Worm (Caenorhabditis elegans) whole organism, L4 larva: ENCODE data around the gene F48E3.2.
A peak's percentile ranks its signal among the peaks of the same experiment; 100 is the strongest.

Experiments
- T26A8.4 ChIP-seq: fragments of 200-800 bp; sonication (Bioruptor generic); IDR thresholded peaks from 2 replicates; pipeline ENCODE4 v1.3.6; 2022; ENCODE audit warnings: missing genetic modification characterization, missing compliant biosample characterization
- Y105C5A.15 ChIP-seq: fragments of 200-800 bp; sonication (Bioruptor generic); IDR thresholded peaks from 2 replicates; pipeline ENCODE4 v1.3.6; 2022; ENCODE audit warnings: missing genetic modification characterization, missing compliant biosample characterization
- Y5F2A.4 ChIP-seq: fragments of 200-800 bp; sonication (Bioruptor generic); optimal IDR thresholded peaks from 2 replicates; lab custom pipeline; 2018; ENCODE audit warnings: mild to moderate bottlenecking, missing genetic modification characterization, missing compliant biosample characterization
- Y75B8A.6 ChIP-seq: fragments of 200-800 bp; sonication (Bioruptor generic); IDR thresholded peaks from 2 replicates; pipeline ENCODE4 v1.3.6; 2022; ENCODE audit warnings: missing genetic modification reagents, missing genetic modification characterization, missing compliant biosample characterization
- ceh-20 ChIP-seq: fragments of 200-800 bp; sonication (Bioruptor generic); IDR thresholded peaks from 2 replicates; pipeline ENCODE4 v1.3.6; 2022; ENCODE audit warnings: missing genetic modification reagents, missing genetic modification characterization, missing compliant biosample characterization
- ces-1 ChIP-seq: fragments of 150-350 bp; sonication (generic microtip); optimal IDR thresholded peaks from 4 replicates; lab custom pipeline; 2014; ENCODE audit warnings: missing biosample characterization, missing genetic modification reagents, missing genetic modification characterization
- daf-16 ChIP-seq, 3 experiments: sonication (generic microtip); optimal IDR thresholded peaks; 2 replicates each; lab custom pipeline; 2016 to 2017; ENCODE audit warnings: missing genetic modification characterization in 3 of 3, missing genetic modification reagents in 3 of 3, mild to moderate bottlenecking in 2 of 3, missing compliant biosample characterization in 2 of 3, missing biosample characterization in 1 of 3, moderate library complexity in 1 of 3
- dmd-6 ChIP-seq: fragments of 200-800 bp; sonication (Bioruptor generic); IDR thresholded peaks from 2 replicates; pipeline ENCODE4 v1.3.6; 2022; ENCODE audit warnings: missing genetic modification reagents, missing genetic modification characterization, missing compliant biosample characterization
- dmd-8 ChIP-seq: fragments of 200-800 bp; sonication (Bioruptor generic); IDR thresholded peaks from 2 replicates; pipeline ENCODE4 v1.3.6; 2022; ENCODE audit warnings: missing genetic modification characterization, missing compliant biosample characterization
- dmd-9 ChIP-seq: fragments of 200-800 bp; sonication (Bioruptor generic); IDR thresholded peaks from 2 replicates; pipeline ENCODE4 v1.3.6; 2022; ENCODE audit warnings: missing genetic modification reagents, missing genetic modification characterization, missing compliant biosample characterization
- dpl-1 ChIP-seq: fragments of 150-350 bp; optimal IDR thresholded peaks from 2 replicates; lab custom pipeline; 2014; ENCODE audit warnings: missing biosample characterization, missing genetic modification reagents, missing genetic modification characterization
- dve-1 ChIP-seq: sonication (generic microtip); optimal IDR thresholded peaks from 2 replicates; lab custom pipeline; 2017; ENCODE audit warnings: antibody characterized with exemption, mild to moderate bottlenecking, missing genetic modification characterization, missing compliant biosample characterization; ENCODE audit not compliant: insufficient read depth
- egl-43 ChIP-seq: fragments of 200-800 bp; sonication (Bioruptor generic); IDR thresholded peaks from 2 replicates; pipeline ENCODE4 v1.3.6; 2022; ENCODE audit warnings: missing genetic modification reagents, missing genetic modification characterization, missing compliant biosample characterization
- gei-8 ChIP-seq: fragments of 200-800 bp; sonication (Bioruptor generic); optimal IDR thresholded peaks from 2 replicates; lab custom pipeline; 2018; ENCODE audit warnings: mild to moderate bottlenecking, missing genetic modification characterization, missing compliant biosample characterization
- hif-1 ChIP-seq, 2 experiments: sonication (generic microtip); optimal IDR thresholded peaks; 2 replicates each; lab custom pipeline; 2016 to 2017; ENCODE audit warnings: missing compliant biosample characterization in 2 of 2, missing genetic modification characterization in 2 of 2, missing genetic modification reagents in 2 of 2, missing genotype in 2 of 2, mild to moderate bottlenecking in 1 of 2
- hlh-11 ChIP-seq: fragments of 200-800 bp; sonication (Bioruptor generic); optimal IDR thresholded peaks from 2 replicates; lab custom pipeline; 2018; ENCODE audit warnings: mild to moderate bottlenecking, missing genetic modification characterization, missing compliant biosample characterization
- lin-1 ChIP-seq: fragments of 200-800 bp; sonication (Bioruptor generic); IDR thresholded peaks from 2 replicates; pipeline ENCODE4 v1.3.6; 2022; ENCODE audit warnings: missing genetic modification reagents, missing genetic modification characterization, missing compliant biosample characterization
- lin-38 ChIP-seq: fragments of 200-800 bp; sonication (Bioruptor generic); IDR thresholded peaks from 2 replicates; pipeline ENCODE4 v1.3.6; 2022; ENCODE audit warnings: missing genetic modification reagents, missing genetic modification characterization, missing compliant biosample characterization
- lin-39 ChIP-seq: fragments of 150-350 bp; optimal IDR thresholded peaks from 2 replicates; lab custom pipeline; 2014; ENCODE audit warnings: missing biosample characterization, missing genetic modification reagents, missing genetic modification characterization
- mdt-29 ChIP-seq: fragments of 200-800 bp; sonication (Bioruptor generic); IDR thresholded peaks from 2 replicates; pipeline ENCODE4 v1.3.6; 2022; ENCODE audit warnings: missing genetic modification reagents, missing genetic modification characterization, missing compliant biosample characterization
- mes-2 ChIP-seq: sonication (generic microtip); optimal IDR thresholded peaks from 2 replicates; lab custom pipeline; 2016; ENCODE audit warnings: missing genotype, mild to moderate bottlenecking, missing genetic modification characterization, missing compliant biosample characterization; ENCODE audit not compliant: poor library complexity, severe bottlenecking
- mxl-2 ChIP-seq: fragments of 200-800 bp; sonication (Bioruptor generic); conservative IDR thresholded peaks from 2 replicates; pipeline ENCODE4 v1.3.6; 2022; ENCODE audit warnings: missing genetic modification reagents, missing genetic modification characterization, missing compliant biosample characterization
- mxl-3 ChIP-seq: fragments of 200-800 bp; sonication (Bioruptor generic); optimal IDR thresholded peaks from 2 replicates; lab custom pipeline; 2018; ENCODE audit warnings: mild to moderate bottlenecking, missing genetic modification characterization, missing compliant biosample characterization
- nhr-111 ChIP-seq: fragments of 200-800 bp; sonication (Bioruptor generic); optimal IDR thresholded peaks from 2 replicates; lab custom pipeline; 2018; ENCODE audit warnings: mild to moderate bottlenecking, missing genetic modification characterization, missing compliant biosample characterization
- nhr-237 ChIP-seq: sonication (generic microtip); optimal IDR thresholded peaks from 2 replicates; lab custom pipeline; 2017; ENCODE audit warnings: missing biosample characterization, missing genetic modification characterization
- nhr-25 ChIP-seq: sonication (generic microtip); optimal IDR thresholded peaks from 2 replicates; lab custom pipeline; 2017; ENCODE audit warnings: missing genetic modification characterization, mild to moderate bottlenecking, missing compliant biosample characterization, antibody characterized with exemption, moderate library complexity, borderline replicate concordance; ENCODE audit not compliant: insufficient read depth
- nhr-28 ChIP-seq: fragments of 150-350 bp; optimal IDR thresholded peaks from 2 replicates; lab custom pipeline; 2014; ENCODE audit warnings: missing biosample characterization, missing genetic modification characterization
- nhr-48 ChIP-seq: sonication (generic microtip); optimal IDR thresholded peaks from 2 replicates; lab custom pipeline; 2016; ENCODE audit warnings: mild to moderate bottlenecking, missing genetic modification characterization, missing compliant biosample characterization
- nhr-6 ChIP-seq: fragments of 150-350 bp; optimal IDR thresholded peaks from 2 replicates; lab custom pipeline; 2014; ENCODE audit warnings: missing biosample characterization, missing genetic modification characterization
- nhr-76 ChIP-seq: fragments of 150-350 bp; optimal IDR thresholded peaks from 2 replicates; lab custom pipeline; 2014; ENCODE audit warnings: missing biosample characterization, missing genetic modification characterization
- nhr-77 ChIP-seq: fragments of 150-350 bp; optimal IDR thresholded peaks from 2 replicates; lab custom pipeline; 2014; ENCODE audit warnings: missing biosample characterization, missing genetic modification characterization
- php-3 ChIP-seq: fragments of 200-800 bp; sonication (Bioruptor generic); IDR thresholded peaks from 2 replicates; pipeline ENCODE4 v1.3.6; 2022; ENCODE audit warnings: missing genetic modification reagents, missing genetic modification characterization, missing compliant biosample characterization
- pqm-1 ChIP-seq: sonication (generic microtip); optimal IDR thresholded peaks from 2 replicates; lab custom pipeline; 2017; ENCODE audit warnings: missing biosample characterization, missing genetic modification characterization
- sdz-12 ChIP-seq: fragments of 200-800 bp; sonication (Bioruptor generic); optimal IDR thresholded peaks from 2 replicates; lab custom pipeline; 2018; ENCODE audit warnings: mild to moderate bottlenecking, missing genetic modification characterization, missing compliant biosample characterization
- snpc-4 ChIP-seq: fragments of 150-350 bp; optimal IDR thresholded peaks from 2 replicates; lab custom pipeline; 2014; ENCODE audit warnings: missing biosample characterization, missing genetic modification characterization
- tra-1 ChIP-seq: fragments of 200-800 bp; sonication (Bioruptor generic); IDR thresholded peaks from 2 replicates; pipeline ENCODE4 v1.3.6; 2022; ENCODE audit warnings: missing genetic modification reagents, missing genetic modification characterization, missing compliant biosample characterization
- unc-39 ChIP-seq: sonication (generic microtip); optimal IDR thresholded peaks from 2 replicates; lab custom pipeline; 2017; ENCODE audit warnings: missing biosample characterization, missing genetic modification characterization
- zag-1 ChIP-seq: fragments of 150-350 bp; optimal IDR thresholded peaks from 2 replicates; lab custom pipeline; 2014; ENCODE audit warnings: missing biosample characterization, missing genetic modification characterization
- zfp-2 ChIP-seq: sonication (generic microtip); optimal IDR thresholded peaks from 2 replicates; lab custom pipeline; 2016; ENCODE audit warnings: mild to moderate bottlenecking, missing genetic modification characterization, missing compliant biosample characterization
- zfp-3 ChIP-seq: fragments of 200-800 bp; sonication (Bioruptor generic); conservative IDR thresholded peaks from 2 replicates; pipeline ENCODE4 v1.3.6; 2022; ENCODE audit warnings: missing genetic modification reagents, missing genetic modification characterization, missing compliant biosample characterization
- zip-11 ChIP-seq: fragments of 200-800 bp; sonication (Bioruptor generic); IDR thresholded peaks from 2 replicates; pipeline ENCODE4 v1.3.6; 2022; ENCODE audit warnings: missing genetic modification characterization, missing compliant biosample characterization
- ztf-11 ChIP-seq: fragments of 150-350 bp; optimal IDR thresholded peaks from 2 replicates; lab custom pipeline; 2014; ENCODE audit warnings: missing biosample characterization, missing genetic modification characterization

F48E3.2 gene

ce11 chrX:7447340-7447739, 45.6 kb downstream of the F48E3.2 start:
- no peak for TF ChIP-seq sdz-12
- no peak for TF ChIP-seq unc-39 (tag; lab: Kevin White, UChicago)
- no peak for TF ChIP-seq zag-1
- TF ChIP-seq gei-8 (GFP tag; lab: Kevin White, UChicago) = no peak
- no peak for TF ChIP-seq nhr-237 (tag; lab: Kevin White, UChicago)
- no peak for TF ChIP-seq nhr-76 (tag; lab: Kevin White, UChicago)
- TF ChIP-seq zfp-2 (tag; lab: Kevin White, UChicago) = no peak
- TF ChIP-seq nhr-25 = no peak
- no peak for TF ChIP-seq lin-39 (tag; lab: Kevin White, UChicago)
- TF ChIP-seq zip-11 (GFP tag; lab: Robert Waterston, UW) = no peak
- TF ChIP-seq T26A8.4 = no peak
- TF ChIP-seq Y5F2A.4 (GFP tag; lab: Kevin White, UChicago) = no peak
- TF ChIP-seq egl-43 (GFP tag; lab: Robert Waterston, UW) = no peak
- no peak for TF ChIP-seq ceh-20 (GFP tag; lab: Robert Waterston, UW)
- no peak for TF ChIP-seq hif-1 (tag; optimal IDR thresholded peaks at IDR 0.05; lab: Kevin White, UChicago)

- TF ChIP-seq mxl-2 (GFP tag; lab: Robert Waterston, UW) (peak; percentile 97), egl-43 (GFP tag; lab: Robert Waterston, UW) (no peak), nhr-28 (tag; lab: Kevin White, UChicago) (peak; percentile 2)
Measured at ce11 chrX:7446485-7446884, 46.4 kb downstream of the F48E3.2 start.

- peak; percentile 32 for TF ChIP-seq nhr-48 (tag; lab: Kevin White, UChicago)
- TF ChIP-seq nhr-6 (tag; lab: Kevin White, UChicago) = no peak
- peak; percentile 8 for TF ChIP-seq dve-1 (tag; lab: Kevin White, UChicago)
- TF ChIP-seq nhr-77 (tag; lab: Kevin White, UChicago) = peak; percentile 7
- peak; percentile 89 for TF ChIP-seq dmd-6 (GFP tag; lab: Robert Waterston, UW)
- no peak for TF ChIP-seq snpc-4 (tag; lab: Kevin White, UChicago)
- no peak for TF ChIP-seq ces-1
- TF ChIP-seq Y75B8A.6 (GFP tag; lab: Robert Waterston, UW) = no peak
- no peak for TF ChIP-seq lin-1 (GFP tag; lab: Robert Waterston, UW)
- TF ChIP-seq Y5F2A.4 (GFP tag; lab: Kevin White, UChicago) = no peak
- TF ChIP-seq nhr-76 (tag; lab: Kevin White, UChicago) = no peak
- peak; percentile 89 for TF ChIP-seq nhr-28 (tag; lab: Kevin White, UChicago)
- TF ChIP-seq ceh-20 (GFP tag; lab: Robert Waterston, UW) = no peak
- no peak for TF ChIP-seq dpl-1 (GFP tag; lab: Kevin White, UChicago)
- no peak for TF ChIP-seq zip-11 (GFP tag; lab: Robert Waterston, UW)
- TF ChIP-seq mxl-2 (GFP tag; lab: Robert Waterston, UW) = 0 out of 2 replicates have a peak, but pooled peaks have one; percentile 43
- no peak for TF ChIP-seq dmd-9 (GFP tag; lab: Robert Waterston, UW)
- peak; percentile 68; the same call in 1 of the 2 replicates for TF ChIP-seq tra-1
- no peak for TF ChIP-seq mes-2
- TF ChIP-seq hif-1 (tag; optimal IDR thresholded peaks at IDR 0.05; lab: Kevin White, UChicago) = peak; percentile 91 to 94
- TF ChIP-seq nhr-111 (GFP tag; lab: Kevin White, UChicago) = no peak
- 0 out of 2 replicates have a peak, but pooled peaks have one; percentile 30 for TF ChIP-seq php-3
- no peak for TF ChIP-seq mxl-3 (GFP tag; lab: Kevin White, UChicago)
- peak; percentile 43; the same call in 1 of the 2 replicates for TF ChIP-seq mdt-29 (GFP tag; lab: Robert Waterston, UW)
- peak; percentile 78 for TF ChIP-seq hlh-11 (tag; lab: Kevin White, UChicago)
- peak; percentile 31 for TF ChIP-seq pqm-1 (tag; lab: Kevin White, UChicago)
- TF ChIP-seq dmd-8 = no peak
- no peak for TF ChIP-seq Y105C5A.15 (GFP tag; lab: Robert Waterston, UW)
- no peak for TF ChIP-seq zfp-3 (GFP tag; lab: Robert Waterston, UW)
- no peak for TF ChIP-seq daf-16 (GFP tag; optimal IDR thresholded peaks at IDR 0.05; lab: Kevin White, UChicago)
- peak; percentile 38 for TF ChIP-seq daf-16 (tag; optimal IDR thresholded peaks at IDR 0.05; lab: Kevin White, UChicago)
- TF ChIP-seq lin-38 (GFP tag; lab: Robert Waterston, UW) = no peak
- no peak for TF ChIP-seq ztf-11 (tag; lab: Kevin White, UChicago)
Measured at ce11 chrX:7445734-7446133, 47.2 kb downstream of the F48E3.2 start.
